Worm (Caenorhabditis elegans) whole organism, late embryonic: ENCODE measurements around the gene T13C5.6.

Experiments used
- ama-1 ChIP-seq: fragments of 150-350 bp; optimal IDR thresholded peaks from 2 replicates; lab custom pipeline; 2014
- pqm-1 ChIP-seq: sonication (generic microtip); optimal IDR thresholded peaks from 2 replicates; lab custom pipeline; 2016; ENCODE audit warnings: missing genetic modification characterization, missing compliant biosample characterization

ce11 chrX:6232998-6233626 lies 25.6 kb upstream of the T13C5.6 start, which contains the start of gene C14F11.4:
- TF ChIP-seq pqm-1: no peak
- TF ChIP-seq ama-1 (lab: Kevin White, UChicago): no peak
